Fruit fly (Drosophila melanogaster): ENCODE data around the gene CG18622.
"Not testable (repeated sequence)": the region's sequence is repeated elsewhere in the genome, so short reads cannot be mapped to it uniquely, and the experiment has no call there.

DNA sequence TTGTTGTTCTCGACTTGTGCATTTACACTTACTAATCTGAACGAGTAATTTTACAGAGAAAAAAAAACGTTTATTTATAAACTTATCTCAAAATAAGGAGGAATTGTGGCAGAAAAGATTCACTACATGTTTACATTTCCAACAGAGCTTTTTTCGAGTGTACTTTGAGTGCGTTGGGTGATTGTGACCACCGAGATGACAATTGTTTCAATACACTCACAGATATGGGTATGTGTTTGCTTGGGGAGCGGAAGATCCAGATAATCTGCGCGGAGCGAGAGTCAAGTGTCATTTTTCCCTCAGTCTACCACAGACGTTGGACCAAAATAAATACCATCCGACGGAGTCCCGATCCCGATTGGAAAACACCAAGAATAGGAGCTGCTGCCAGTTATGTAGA is 982 bp upstream of the CG18622 start, which contains the start of gene MESK4:
- TF ChIP-seq Ets98B (GFP tag; IDR thresholded peaks at IDR 0.05); Pif1B (GFP tag; optimal IDR thresholded peaks at IDR 0.05): not testable (repeated sequence)

Data from whole organism, pupa.